Fruit fly (Drosophila melanogaster): ENCODE measurements around the gene Uch.

Gene Uch

DNA sequence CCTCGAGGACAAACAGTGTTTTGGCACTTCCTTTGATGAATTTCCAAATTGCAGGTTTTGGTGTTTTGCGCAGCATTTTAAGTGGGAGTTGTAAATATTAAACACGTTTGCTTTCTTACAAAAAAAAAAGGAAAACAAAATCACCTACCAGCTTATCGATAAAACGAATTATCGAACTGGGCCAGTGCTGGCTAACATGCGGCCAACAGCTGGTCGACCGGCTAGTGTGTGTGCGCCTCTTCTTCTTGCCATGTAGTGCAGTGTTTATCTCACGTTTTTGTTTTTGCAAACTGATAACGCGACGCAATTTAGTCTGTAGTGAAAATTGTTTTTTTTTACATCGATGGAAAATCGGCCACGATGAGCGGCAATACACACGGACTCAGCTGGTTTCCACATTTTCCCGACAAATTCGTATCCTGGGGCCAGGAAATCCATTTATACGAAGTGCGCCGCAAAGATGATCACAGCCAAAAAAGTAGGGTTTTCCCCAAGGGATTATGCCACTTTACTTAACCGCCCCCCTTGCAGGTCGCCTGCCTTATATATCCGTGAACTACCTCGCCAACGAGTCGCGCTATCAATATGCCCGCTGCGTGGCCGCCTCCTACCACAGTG lies 3.2 kb upstream of the Uch start, which contains the start of the genes CG15386, CG42371 and mio (continued):
- TF ChIP-seq amos (GFP tag; IDR thresholded peaks at IDR 0.05; ENCODE audit: partially characterized antibody) (peak; percentile 55; the same call in 1 of the 2 replicates), Sry-δ (GFP tag; optimal IDR thresholded peaks at IDR 0.05) (peak; percentile 55), CG12155 (GFP tag; optimal IDR thresholded peaks at IDR 0.05) (peak; percentile 10), CG34224 (GFP tag; IDR thresholded peaks at IDR 0.05; ENCODE audit: partially characterized antibody) (peak; percentile 63; the same call in 2 of the 3 replicates), al (GFP tag; IDR thresholded peaks at IDR 0.05) (no peak), bbx (GFP tag; IDR thresholded peaks at IDR 0.05; ENCODE audit: partially characterized antibody) (peak; percentile 53; the same call in 1 of the 2 replicates), Neu2 (GFP tag; optimal IDR thresholded peaks at IDR 0.05; ENCODE audit: borderline replicate concordance) (no peak), MTF-1 (GFP tag; optimal IDR thresholded peaks at IDR 0.05; ENCODE audit: borderline replicate concordance) (peak; percentile 14), cwo (GFP tag; optimal IDR thresholded peaks at IDR 0.05) (peak; percentile 57), CG17612 (GFP tag; IDR thresholded peaks at IDR 0.05) (no peak), Atf6 (GFP tag; IDR thresholded peaks at IDR 0.05) (0 out of 2 replicates have a peak, but pooled peaks have one; percentile 19), org-1 (GFP tag; optimal IDR thresholded peaks at IDR 0.05) (no peak), GATAe (GFP tag; conservative IDR thresholded peaks at IDR 0.05) (peak; percentile 46; the same call in 1 of the 2 replicates), Xrp1 (GFP tag; IDR thresholded peaks at IDR 0.05) (peak; percentile 44), Sin3A (optimal IDR thresholded peaks at IDR 0.05) (peak; percentile 34), CG17829 (tag; optimal IDR thresholded peaks at IDR 0.05) (peak; percentile 12), ftz-f1 (GFP tag; optimal IDR thresholded peaks at IDR 0.05) (no peak), CG9797 (GFP tag; optimal IDR thresholded peaks at IDR 0.05) (peak; percentile 18), CG6254 (GFP tag; optimal IDR thresholded peaks at IDR 0.05) (no peak), Ets97D (GFP tag; optimal IDR thresholded peaks at IDR 0.05) (peak; percentile 52), CG12659 (GFP tag; optimal IDR thresholded peaks at IDR 0.05) (peak; percentile 52), CG7372 (GFP tag; IDR thresholded peaks at IDR 0.05) (no peak), sr (GFP tag; IDR thresholded peaks at IDR 0.05) (no peak), rib (GFP tag; IDR thresholded peaks at IDR 0.05) (0 out of 2 replicates have a peak, but pooled peaks have one; percentile 19), ERR (GFP tag; optimal IDR thresholded peaks at IDR 0.05) (no peak), zen (tag; optimal IDR thresholded peaks at IDR 0.05) (peak; percentile 44), CG18599 (GFP tag; optimal IDR thresholded peaks at IDR 0.05) (peak; percentile 0), CG3281 (GFP tag; optimal IDR thresholded peaks at IDR 0.05) (peak; percentile 10), E2f2 (GFP tag; IDR thresholded peaks at IDR 0.05) (peak; percentile 53), pnt (GFP tag; optimal IDR thresholded peaks at IDR 0.05) (no peak), ac (GFP tag; optimal IDR thresholded peaks at IDR 0.05) (no peak), Myb (GFP tag; optimal IDR thresholded peaks at IDR 0.05) (peak; percentile 45), insv (GFP tag; optimal IDR thresholded peaks at IDR 0.05) (peak in 1 of 2 experiments; percentile 50), Mes4 (GFP tag; optimal IDR thresholded peaks at IDR 0.05) (no peak), CG16813 (GFP tag; IDR thresholded peaks at IDR 0.05; ENCODE audit: partially characterized antibody) (peak; percentile 57; the same call in 1 of the 3 replicates), CG3065 (GFP tag; optimal IDR thresholded peaks at IDR 0.05) (no peak), CG16815 (GFP tag; optimal IDR thresholded peaks at IDR 0.05) (no peak), CG12391 (tag; optimal IDR thresholded peaks at IDR 0.05) (peak; percentile 16), nerfin-2 (GFP tag; IDR thresholded peaks at IDR 0.05; ENCODE audit: partially characterized antibody) (no peak; the same call in 1 of the 2 replicates), repo (GFP tag; optimal IDR thresholded peaks at IDR 0.05) (no peak), unc-4 (GFP tag; IDR thresholded peaks at IDR 0.05; ENCODE audit: partially characterized antibody) (peak; percentile 53), caup (GFP tag; optimal IDR thresholded peaks at IDR 0.05; ENCODE audit: severe bottlenecking) (peak; percentile 9), CG2116 (GFP tag; optimal IDR thresholded peaks at IDR 0.05) (peak; percentile 47), CG3847 (GFP tag; IDR thresholded peaks at IDR 0.05) (peak; percentile 35; the same call in 1 of the 2 replicates), sug (tag; optimal IDR thresholded peaks at IDR 0.05) (peak; percentile 37), CG9932 (GFP tag; IDR thresholded peaks at IDR 0.05) (peak; percentile 48), CG3995 (GFP tag; optimal IDR thresholded peaks at IDR 0.05) (peak; percentile 41), CG8765 (GFP tag; IDR thresholded peaks at IDR 0.05) (no peak), MBD-R2 (GFP tag; IDR thresholded peaks at IDR 0.05) (peak; percentile 98)
